Worm (Caenorhabditis elegans) whole organism, L2 larva: ENCODE data around the gene C06G3.3.
A peak's percentile ranks its signal among the peaks of the same experiment; 100 is the strongest.

Experiments
- aly-2 ChIP-seq: fragments of 150-350 bp; optimal IDR thresholded peaks from 2 replicates; lab custom pipeline; 2014; ENCODE audit warnings: missing biosample characterization, missing genetic modification characterization
- ama-1 ChIP-seq: fragments of 150-350 bp; optimal IDR thresholded peaks from 2 replicates; lab custom pipeline; 2018; ENCODE audit warnings: inconsistent platforms
- elt-1 ChIP-seq: fragments of 150-350 bp; optimal IDR thresholded peaks from 2 replicates; lab custom pipeline; 2014; ENCODE audit warnings: missing biosample characterization, missing genetic modification characterization
- lin-11 ChIP-seq: fragments of 150-350 bp; sonication (generic microtip); optimal IDR thresholded peaks from 2 replicates; lab custom pipeline; 2014; ENCODE audit warnings: missing biosample characterization, missing genetic modification characterization, inconsistent platforms, mixed read lengths
- lin-13 ChIP-seq: fragments of 150-350 bp; optimal IDR thresholded peaks from 2 replicates; lab custom pipeline; 2014; ENCODE audit warnings: missing biosample characterization, missing genetic modification reagents, missing genetic modification characterization
- lsy-2 ChIP-seq, 2 experiments: fragments of 150-350 bp in 1 of 2; sonication (generic microtip) in 1 of 2; optimal IDR thresholded peaks; 2 replicates each; lab custom pipeline; 2014 to 2017; ENCODE audit warnings: missing biosample characterization in 2 of 2, missing genetic modification characterization in 2 of 2
- nhr-11 ChIP-seq: fragments of 150-350 bp; optimal IDR thresholded peaks from 2 replicates; lab custom pipeline; 2014; ENCODE audit warnings: missing biosample characterization, missing genetic modification characterization
- nhr-12 ChIP-seq: fragments of 150-350 bp; optimal IDR thresholded peaks from 2 replicates; lab custom pipeline; 2014; ENCODE audit warnings: missing biosample characterization, missing genetic modification characterization
- nhr-23 ChIP-seq: fragments of 150-350 bp; optimal IDR thresholded peaks from 2 replicates; lab custom pipeline; 2014; ENCODE audit warnings: missing biosample characterization, missing genetic modification reagents, missing genetic modification characterization
- sem-4 ChIP-seq: fragments of 150-350 bp; optimal IDR thresholded peaks from 2 replicates; lab custom pipeline; 2014; ENCODE audit warnings: missing biosample characterization, missing genetic modification reagents, missing genetic modification characterization
- snpc-4 ChIP-seq: fragments of 150-350 bp; optimal IDR thresholded peaks from 2 replicates; lab custom pipeline; 2014; ENCODE audit warnings: missing biosample characterization, missing genetic modification characterization
- ztf-11 ChIP-seq: sonication (generic microtip); optimal IDR thresholded peaks from 2 replicates; lab custom pipeline; 2017; ENCODE audit warnings: missing biosample characterization, missing genetic modification characterization

DNA sequence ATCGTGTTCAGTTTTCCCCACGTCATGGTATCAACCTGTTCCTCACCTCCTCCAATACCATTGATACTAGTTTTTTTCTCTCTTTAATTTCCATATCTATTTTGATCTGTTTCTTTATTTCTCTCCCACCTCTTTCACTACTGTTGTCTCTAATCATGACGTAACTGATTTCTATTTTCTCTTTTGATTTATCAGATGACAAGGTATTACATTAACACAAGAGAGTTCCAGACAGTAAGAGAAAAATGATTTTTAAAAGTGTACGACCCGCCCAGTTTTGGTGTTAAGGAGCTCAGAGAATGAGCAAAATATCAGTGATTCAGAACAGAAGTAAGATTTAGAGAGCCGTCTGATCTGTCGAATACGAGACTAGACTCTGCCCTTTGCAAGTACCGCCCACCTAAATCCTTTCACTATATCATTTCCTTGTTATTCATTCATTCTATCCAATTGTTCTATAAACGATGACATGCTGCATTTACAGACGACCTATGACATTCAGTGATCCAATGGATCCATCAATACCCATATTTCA lies 13.8 kb downstream of the C06G3.3 start, which contains the start of gene nhr-105:
- no peak for TF ChIP-seq elt-1 (tag; lab: Kevin White, UChicago)
- no peak for TF ChIP-seq ama-1
- TF ChIP-seq nhr-11 = no peak
- peak in 1 of 2 experiments; percentile 69 for TF ChIP-seq lsy-2 (tag; optimal IDR thresholded peaks at IDR 0.05; lab: Kevin White, UChicago)
- TF ChIP-seq lin-13 (GFP tag; lab: Kevin White, UChicago) = peak; percentile 45
- TF ChIP-seq snpc-4 (tag; lab: Kevin White, UChicago) = peak; percentile 1
- TF ChIP-seq ztf-11 = no peak
- TF ChIP-seq aly-2 (tag; lab: Kevin White, UChicago) = no peak
- peak; percentile 38 for TF ChIP-seq sem-4
- TF ChIP-seq nhr-12 (tag; lab: Kevin White, UChicago) = no peak
- no peak for TF ChIP-seq nhr-23 (tag; lab: Kevin White, UChicago)
- no peak for TF ChIP-seq lin-11
